Fruit fly (Drosophila melanogaster): ENCODE data around the gene CG33257.

Gene CG33257

DNA sequence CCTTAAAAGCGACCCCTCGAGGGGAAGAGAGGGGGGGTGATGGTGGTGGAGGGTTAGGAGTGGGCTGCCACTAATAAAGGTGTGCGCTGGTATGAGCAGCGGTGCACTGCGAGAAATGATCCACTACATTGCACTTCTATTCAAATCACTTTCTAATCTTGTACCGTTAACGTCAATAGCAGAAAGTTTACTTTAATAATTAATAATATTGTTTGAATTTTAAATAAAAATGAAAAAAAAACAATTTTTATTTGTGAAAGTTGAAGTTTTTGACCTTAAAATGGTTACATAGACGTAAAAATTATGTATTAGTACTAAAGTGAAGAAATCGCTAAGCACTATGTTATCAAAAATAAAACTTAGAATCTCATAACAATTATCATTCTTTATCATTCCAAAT lies 46.8 kb downstream of the CG33257 start (continued):
- TF ChIP-seq phol (tag; optimal IDR thresholded peaks at IDR 0.05) (peak; percentile 61), nmo (GFP tag; optimal IDR thresholded peaks at IDR 0.05) (peak; percentile 32), Hr39 (optimal IDR thresholded peaks at IDR 0.05) (no peak), schlank (tag; optimal IDR thresholded peaks at IDR 0.05) (no peak), CG12659 (GFP tag; optimal IDR thresholded peaks at IDR 0.05) (peak; percentile 9), CG11504 (tag; optimal IDR thresholded peaks at IDR 0.05) (peak; percentile 60), CG17612 (GFP tag; IDR thresholded peaks at IDR 0.05) (peak; percentile 50; the same call in 1 of the 2 replicates), CG2678 (tag; optimal IDR thresholded peaks at IDR 0.05) (peak; percentile 62), luna (GFP tag; optimal IDR thresholded peaks at IDR 0.05) (no peak), H2.0 (GFP tag; IDR thresholded peaks at IDR 0.05) (no peak), E2f1 (GFP tag; IDR thresholded peaks at IDR 0.05) (0 out of 2 replicates have a peak, but pooled peaks have one; percentile 12), CG32532 (GFP tag; IDR thresholded peaks at IDR 0.05) (no peak), Hr51 (GFP tag; optimal IDR thresholded peaks at IDR 0.05) (peak in 1 of 2 experiments; percentile 30), lmd (GFP tag; IDR thresholded peaks at IDR 0.05) (0 out of 2 replicates have a peak, but pooled peaks have one; percentile 24), pan (optimal IDR thresholded peaks at IDR 0.05) (no peak), pan (GFP tag; optimal IDR thresholded peaks at IDR 0.05 in 1 of 2, IDR thresholded peaks at IDR 0.05 in 1 of 2) (peak in 1 of 2 experiments; percentile 31), bcd (GFP tag; optimal IDR thresholded peaks at IDR 0.05) (peak; percentile 10), CG7839 (tag; optimal IDR thresholded peaks at IDR 0.05) (peak; percentile 40), crol (GFP tag; IDR thresholded peaks at IDR 0.05) (no peak; the same call in 1 of the 2 replicates), zen2 (GFP tag; IDR thresholded peaks at IDR 0.05; ENCODE audit: partially characterized antibody) (no peak), CG32772 (GFP tag; IDR thresholded peaks at IDR 0.05) (0 out of 2 replicates have a peak, but pooled peaks have one; percentile 29), Bgb (GFP tag; IDR thresholded peaks at IDR 0.05; ENCODE audit: partially characterized antibody) (no peak), Sox100B (GFP tag; optimal IDR thresholded peaks at IDR 0.05) (peak; percentile 29), CoRest (tag; optimal IDR thresholded peaks at IDR 0.05) (peak; percentile 16), CG5245 (GFP tag; optimal IDR thresholded peaks at IDR 0.05) (no peak), CG10959 (GFP tag; IDR thresholded peaks at IDR 0.05) (no peak), Mes4 (GFP tag; optimal IDR thresholded peaks at IDR 0.05) (no peak), CG14441 (GFP tag; IDR thresholded peaks at IDR 0.05) (peak; percentile 27; the same call in 1 of the 2 replicates), CG12391 (tag; optimal IDR thresholded peaks at IDR 0.05) (peak; percentile 3), CG14710 (tag; optimal IDR thresholded peaks at IDR 0.05) (peak; percentile 8), grau (tag; optimal IDR thresholded peaks at IDR 0.05) (peak; percentile 41), CG10267 (tag; optimal IDR thresholded peaks at IDR 0.05) (peak; percentile 1), CG1647 (GFP tag; optimal IDR thresholded peaks at IDR 0.05) (no peak), CG10979 (tag; optimal IDR thresholded peaks at IDR 0.05) (peak; percentile 37), sisA (GFP tag; IDR thresholded peaks at IDR 0.05) (0 out of 2 replicates have a peak, but pooled peaks have one; percentile 7), CG15269 (tag; optimal IDR thresholded peaks at IDR 0.05) (peak; percentile 51), CG2712 (tag; optimal IDR thresholded peaks at IDR 0.05) (peak; percentile 27)

DNA sequence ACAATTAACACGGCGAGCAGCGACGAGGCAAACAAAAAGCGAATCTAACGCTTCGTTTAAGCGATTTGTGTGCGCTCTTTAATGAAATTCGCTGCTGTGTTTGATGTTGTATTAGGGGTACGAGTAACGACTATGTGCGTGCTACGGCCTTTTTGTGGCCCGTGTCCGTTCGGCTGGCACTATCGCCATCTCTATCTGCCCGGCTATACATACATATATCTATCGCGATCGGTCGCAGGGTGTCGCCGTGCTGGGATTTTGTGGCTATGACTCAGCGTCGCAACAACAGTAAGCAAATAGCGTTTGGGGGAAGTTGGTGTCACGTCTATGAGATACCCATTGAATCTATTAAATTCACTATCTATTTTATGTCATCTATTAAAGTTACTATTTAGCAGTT lies 47.6 kb downstream of the CG33257 start:
- TF ChIP-seq wek (GFP tag; optimal IDR thresholded peaks at IDR 0.05) (no peak), CG5180 (GFP tag; optimal IDR thresholded peaks at IDR 0.05) (peak; percentile 54), CG6175 (GFP tag; IDR thresholded peaks at IDR 0.05) (peak; percentile 81; the same call in 2 of the 3 replicates), Six4 (GFP tag; optimal IDR thresholded peaks at IDR 0.05) (no peak), HmgD (GFP tag; optimal IDR thresholded peaks at IDR 0.05) (no peak), Lim3 (GFP tag; IDR thresholded peaks at IDR 0.05) (no peak), Mes4 (GFP tag; optimal IDR thresholded peaks at IDR 0.05) (no peak), inv (GFP tag; IDR thresholded peaks at IDR 0.05; ENCODE audit: partially characterized antibody) (no peak), zen (tag; optimal IDR thresholded peaks at IDR 0.05) (peak; percentile 11), CG10321 (GFP tag; IDR thresholded peaks at IDR 0.05) (peak; percentile 64; the same call in 1 of the 2 replicates), gfzf (GFP tag; optimal IDR thresholded peaks at IDR 0.05) (no peak), Sry-δ (GFP tag; optimal IDR thresholded peaks at IDR 0.05) (no peak), CG15601 (tag; optimal IDR thresholded peaks at IDR 0.05) (no peak), jing (GFP tag; optimal IDR thresholded peaks at IDR 0.05) (no peak), wdn (GFP tag; IDR thresholded peaks at IDR 0.05) (no peak), Deaf1 (tag; optimal IDR thresholded peaks at IDR 0.05) (peak; percentile 66)
